Worm (Caenorhabditis elegans): ENCODE results near the gene pxmp-4.

pxmp-4 gene

ce11 chrIV:320380-320779, 16.6 kb downstream of the pxmp-4 start, which contains the start of gene dsc-4:
Gene dsc-4 (minus strand): TSS chrIV:320544.
- TF ChIP-seq elt-3 (tag; optimal IDR thresholded peaks at IDR 0.05) (no peak), nhr-237 (tag; optimal IDR thresholded peaks at IDR 0.05) (no peak), pha-4 (tag; optimal IDR thresholded peaks at IDR 0.05) (no peak), snpc-4 (tag; optimal IDR thresholded peaks at IDR 0.05) (no peak), unc-62 (GFP tag; optimal IDR thresholded peaks at IDR 0.05) (no peak), M03D4.4 (tag; optimal IDR thresholded peaks at IDR 0.05) (no peak), unc-120 (tag; optimal IDR thresholded peaks at IDR 0.05; ENCODE audit: poor library complexity, severe bottlenecking) (no peak), ceh-43 (GFP tag; optimal IDR thresholded peaks at IDR 0.05) (no peak), blmp-1 (tag; optimal IDR thresholded peaks at IDR 0.05) (no peak), tbx-8 (GFP tag; optimal IDR thresholded peaks at IDR 0.05) (no peak), hlh-1 (tag; optimal IDR thresholded peaks at IDR 0.05) (no peak), ham-2 (GFP tag; optimal IDR thresholded peaks at IDR 0.05) (no peak), sem-2 (GFP tag; optimal IDR thresholded peaks at IDR 0.05) (no peak)

ce11 chrIV:319654-320053, 17.3 kb downstream of the pxmp-4 start:
- TF ChIP-seq nhr-237 (tag; optimal IDR thresholded peaks at IDR 0.05) (no peak), snpc-4 (tag; optimal IDR thresholded peaks at IDR 0.05) (no peak), lin-13 (tag; optimal IDR thresholded peaks at IDR 0.05) (no peak), cnd-1 (tag; optimal IDR thresholded peaks at IDR 0.05) (no peak), mls-2 (tag; optimal IDR thresholded peaks at IDR 0.05) (no peak), ces-1 (GFP tag; optimal IDR thresholded peaks at IDR 0.05) (no peak), ztf-11 (tag; optimal IDR thresholded peaks at IDR 0.05) (no peak), nhr-76 (tag; optimal IDR thresholded peaks at IDR 0.05) (no peak), zip-8 (tag; optimal IDR thresholded peaks at IDR 0.05) (no peak), ceh-83 (GFP tag; optimal IDR thresholded peaks at IDR 0.05) (no peak)

ce11 chrIV:314475-314874, 22.5 kb downstream of the pxmp-4 start:
- peak; percentile 80 for TF ChIP-seq hlh-1 (tag; optimal IDR thresholded peaks at IDR 0.05)
- TF ChIP-seq M03D4.4 (tag; optimal IDR thresholded peaks at IDR 0.05) = no peak
- peak; percentile 44 for TF ChIP-seq unc-120 (tag; optimal IDR thresholded peaks at IDR 0.05; ENCODE audit: poor library complexity, severe bottlenecking)

DNA sequence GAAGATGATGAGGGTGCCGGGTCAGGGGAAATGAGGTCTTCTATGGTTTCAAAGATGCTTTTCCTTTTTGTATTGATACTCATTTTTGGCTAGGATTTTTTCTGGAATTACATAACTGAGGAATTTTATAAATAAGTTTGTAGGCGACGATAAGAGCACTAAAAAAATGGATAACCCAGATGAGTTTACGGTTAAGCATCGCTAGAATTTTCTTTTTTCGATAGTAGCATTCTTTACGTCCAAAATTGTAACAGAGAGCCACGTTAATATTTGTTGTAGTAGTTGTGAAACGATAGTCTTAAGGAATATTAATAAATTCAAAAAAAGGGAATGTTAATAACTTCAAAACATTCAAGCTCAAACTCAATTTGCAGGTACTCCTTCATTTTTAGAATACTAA, 23.4 kb downstream of the pxmp-4 start, which contains the start of gene snai-1:
TSS of gene snai-1 (minus strand) at position 101 of the 400 bp plus-strand sequence.
- TF ChIP-seq elt-3 (tag; optimal IDR thresholded peaks at IDR 0.05) (no peak), elt-1 (tag; optimal IDR thresholded peaks at IDR 0.05; ENCODE audit: borderline replicate concordance, insufficient read depth) (no peak)

DNA sequence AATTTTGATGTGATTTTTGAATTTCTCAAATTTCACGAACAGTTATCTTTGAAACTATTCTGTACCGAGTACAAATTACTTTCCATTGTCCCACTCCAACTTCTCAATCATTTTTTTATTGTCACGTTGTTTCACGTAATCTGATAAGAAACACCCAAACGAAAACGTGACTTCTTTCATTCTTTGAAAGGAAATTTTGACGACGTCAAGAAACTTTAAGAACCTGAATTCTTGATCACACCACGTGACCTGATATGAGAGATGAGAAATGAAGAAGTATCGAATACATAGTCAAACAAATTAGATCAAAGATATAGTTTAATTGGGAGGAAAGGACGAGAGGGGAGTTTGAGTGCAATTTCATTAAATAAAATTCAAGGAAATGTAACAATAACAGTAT, 27.5 kb downstream of the pxmp-4 start:
- no peak for TF ChIP-seq ham-2 (GFP tag; optimal IDR thresholded peaks at IDR 0.05)
- TF ChIP-seq unc-62 (GFP tag; optimal IDR thresholded peaks at IDR 0.05) = no peak
- no peak for TF ChIP-seq mls-2 (tag; optimal IDR thresholded peaks at IDR 0.05)
- no peak for TF ChIP-seq lin-13 (tag; optimal IDR thresholded peaks at IDR 0.05)
- no peak for TF ChIP-seq drap-1 (GFP tag; optimal IDR thresholded peaks at IDR 0.05)
- TF ChIP-seq unc-39 (tag; optimal IDR thresholded peaks at IDR 0.05) = no peak

DNA sequence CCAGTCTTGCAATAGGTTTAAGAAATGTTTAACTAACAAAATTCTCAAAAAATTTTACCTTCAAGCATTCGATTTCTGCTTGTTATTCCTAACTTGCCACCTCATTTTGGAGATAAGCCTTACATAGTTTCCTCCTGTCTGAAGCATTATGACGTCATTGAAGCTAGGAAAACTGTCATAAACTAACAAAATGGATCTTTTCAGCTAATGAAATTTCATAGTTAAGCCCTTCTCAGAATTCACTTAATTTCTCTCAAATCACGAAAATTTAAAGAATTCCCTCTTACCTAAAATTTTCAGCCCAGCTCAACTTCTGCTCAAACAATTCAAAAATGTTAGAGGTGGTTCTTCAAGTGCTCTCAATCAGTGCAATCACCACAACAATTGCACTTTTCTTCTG, 29.8 kb downstream of the pxmp-4 start, which contains the start of gene swt-1:
TSS of gene swt-1 (plus strand) at position 301 of the 400 bp plus-strand sequence.
- TF ChIP-seq drap-1 (GFP tag; optimal IDR thresholded peaks at IDR 0.05) (no peak), zip-8 (tag; optimal IDR thresholded peaks at IDR 0.05) (peak; percentile 73)

ce11 chrIV:306572-306971, 30.4 kb downstream of the pxmp-4 start:
- TF ChIP-seq nhr-12 (tag; optimal IDR thresholded peaks at IDR 0.05) = no peak
- no peak for TF ChIP-seq unc-39 (tag; optimal IDR thresholded peaks at IDR 0.05)
- no peak for TF ChIP-seq nhr-28 (tag; optimal IDR thresholded peaks at IDR 0.05)
- no peak for TF ChIP-seq nhr-76 (tag; optimal IDR thresholded peaks at IDR 0.05)
- TF ChIP-seq unc-62 (GFP tag; optimal IDR thresholded peaks at IDR 0.05) = no peak
- TF ChIP-seq snpc-4 (tag; optimal IDR thresholded peaks at IDR 0.05) = no peak
- no peak for TF ChIP-seq lin-13 (tag; optimal IDR thresholded peaks at IDR 0.05)
- TF ChIP-seq unc-120 (tag; optimal IDR thresholded peaks at IDR 0.05; ENCODE audit: poor library complexity, severe bottlenecking) = no peak
- no peak for TF ChIP-seq ceh-43 (GFP tag; optimal IDR thresholded peaks at IDR 0.05)

Measured in whole organism, mixed stage, embryonic.